Fruit fly (Drosophila melanogaster) whole organism, embryonic: Measurements from ENCODE around the gene Rad17.
A peak's percentile ranks its signal among the peaks of the same experiment; 100 is the strongest.

Experiments used
- CG10543 ChIP-seq: fragments of 200-800 bp; sonication (Bioruptor generic); optimal IDR thresholded peaks from 3 replicates; lab custom pipeline; 2017; ENCODE audit warnings: missing biosample characterization, mild to moderate bottlenecking, missing genetic modification characterization, moderate library complexity
- CG12299 ChIP-seq: fragments of 200-800 bp; sonication (Bioruptor generic); optimal IDR thresholded peaks from 2 replicates; lab custom pipeline; 2018; ENCODE audit warnings: missing biosample characterization, mild to moderate bottlenecking, missing genetic modification characterization
- CG1233 ChIP-seq: fragments of 200-800 bp; sonication (Bioruptor generic); optimal IDR thresholded peaks from 4 replicates; lab custom pipeline; 2018; ENCODE audit warnings: missing biosample characterization, mild to moderate bottlenecking, missing genetic modification characterization
- CG12942 ChIP-seq: fragments of 200-800 bp; sonication (Bioruptor generic); optimal IDR thresholded peaks from 3 replicates; lab custom pipeline; 2016; ENCODE audit warnings: missing biosample characterization, missing genetic modification characterization
- CG13296 ChIP-seq: fragments of 200-800 bp; sonication (Bioruptor generic); optimal IDR thresholded peaks from 3 replicates; lab custom pipeline; 2018; ENCODE audit warnings: missing biosample characterization, mild to moderate bottlenecking, missing genetic modification characterization
- CG14710 ChIP-seq: fragments of 200-800 bp; sonication (Bioruptor generic); optimal IDR thresholded peaks from 3 replicates; lab custom pipeline; 2019; ENCODE audit warnings: missing biosample characterization, mild to moderate bottlenecking, missing genetic modification characterization, moderate library complexity
- CG14860 ChIP-seq: fragments of 200-800 bp; sonication (Bioruptor generic); IDR thresholded peaks from 3 replicates; pipeline ENCODE4 v1.3.6; 2022; ENCODE audit warnings: missing biosample characterization, missing genetic modification characterization; ENCODE audit not compliant: partially characterized antibody
- CG15479 ChIP-seq: fragments of 200-800 bp; sonication (Bioruptor generic); optimal IDR thresholded peaks from 3 replicates; lab custom pipeline; 2019; ENCODE audit warnings: missing biosample characterization, mild to moderate bottlenecking, missing genetic modification characterization, moderate library complexity
- CG1647 ChIP-seq: fragments of 200-800 bp; sonication (Bioruptor generic); optimal IDR thresholded peaks from 3 replicates; lab custom pipeline; 2016; ENCODE audit warnings: missing biosample characterization, missing genetic modification characterization
- CG16813 ChIP-seq: fragments of 200-800 bp; sonication (Bioruptor generic); IDR thresholded peaks from 3 replicates; pipeline ENCODE4 v1.3.6; 2022; ENCODE audit warnings: missing biosample characterization, missing genetic modification characterization; ENCODE audit not compliant: partially characterized antibody
- CG2116 ChIP-seq: fragments of 200-800 bp; sonication (Bioruptor generic); optimal IDR thresholded peaks from 3 replicates; lab custom pipeline; 2018; ENCODE audit warnings: missing biosample characterization, mild to moderate bottlenecking, missing genetic modification characterization
- CG2678 ChIP-seq: fragments of 200-800 bp; sonication (Bioruptor generic); optimal IDR thresholded peaks from 3 replicates; lab custom pipeline; 2019; ENCODE audit warnings: missing biosample characterization, mild to moderate bottlenecking, missing genetic modification characterization, moderate library complexity
- CG2712 ChIP-seq: fragments of 200-800 bp; optimal IDR thresholded peaks from 3 replicates; lab custom pipeline; 2019; ENCODE audit warnings: missing biosample characterization, mild to moderate bottlenecking, missing genetic modification characterization, moderate library complexity
- CG3065 ChIP-seq: fragments of 200-800 bp; sonication (Bioruptor generic); optimal IDR thresholded peaks from 2 replicates; lab custom pipeline; 2016; ENCODE audit warnings: missing biosample characterization, missing genetic modification characterization
- CG3847 ChIP-seq: fragments of 200-800 bp; sonication (Bioruptor generic); IDR thresholded peaks from 2 replicates; pipeline ENCODE4 v1.3.6; 2022; ENCODE audit warnings: missing biosample characterization, missing genetic modification characterization
- CG42726 ChIP-seq: fragments of 200-800 bp; sonication (Bioruptor generic); IDR thresholded peaks from 2 replicates; pipeline ENCODE4 v1.3.6; 2022; ENCODE audit warnings: missing biosample characterization, missing genetic modification characterization; ENCODE audit not compliant: partially characterized antibody
- CG6765 ChIP-seq: fragments of 200-800 bp; sonication (Bioruptor generic); optimal IDR thresholded peaks from 3 replicates; lab custom pipeline; 2017; ENCODE audit warnings: missing biosample characterization, mild to moderate bottlenecking, missing genetic modification characterization
- CG6854 ChIP-seq: fragments of 200-800 bp; sonication (Bioruptor generic); optimal IDR thresholded peaks from 3 replicates; lab custom pipeline; 2017; ENCODE audit warnings: missing biosample characterization, mild to moderate bottlenecking, missing genetic modification characterization
- CG7928 ChIP-seq: fragments of 200-800 bp; sonication (Bioruptor generic); optimal IDR thresholded peaks from 2 replicates; lab custom pipeline; 2017; ENCODE audit warnings: missing biosample characterization, mild to moderate bottlenecking, missing genetic modification characterization
- CG7987 ChIP-seq: fragments of 200-800 bp; sonication (Bioruptor generic); optimal IDR thresholded peaks from 2 replicates; lab custom pipeline; 2018; ENCODE audit warnings: missing biosample characterization, mild to moderate bottlenecking, missing genetic modification characterization, moderate library complexity
- Dp ChIP-seq: fragments of 200-800 bp; sonication (Bioruptor generic); optimal IDR thresholded peaks from 2 replicates; lab custom pipeline; 2018; ENCODE audit warnings: missing biosample characterization, mild to moderate bottlenecking, missing genetic modification characterization, moderate library complexity
- Ets97D ChIP-seq: fragments of 200-800 bp; sonication (Bioruptor generic); optimal IDR thresholded peaks from 3 replicates; lab custom pipeline; 2016; ENCODE audit warnings: missing biosample characterization, missing genetic modification characterization
- Hr39 ChIP-seq: fragments of >200 bp; optimal IDR thresholded peaks from 2 replicates; lab custom pipeline; 2017
- Med ChIP-seq: fragments of 200-800 bp; sonication (Bioruptor generic); peaks from one replicate; lab custom pipeline; 2016; ENCODE audit warnings: missing biosample characterization, missing genetic modification characterization, mild to moderate bottlenecking, inconsistent platforms, moderate library complexity
- Sin3A ChIP-seq: fragments of >200 bp; optimal IDR thresholded peaks from 2 replicates; lab custom pipeline; 2018
- Sry-δ ChIP-seq: fragments of 200-800 bp; sonication (Bioruptor generic); optimal IDR thresholded peaks from 2 replicates; lab custom pipeline; 2016; ENCODE audit warnings: missing biosample characterization, missing genetic modification characterization
- Stat92E ChIP-seq, 3 experiments: fragments of >200 bp in 2 of 3; fragments of 200-800 bp in 1 of 3; sonication (Bioruptor generic) in 1 of 3; optimal IDR thresholded peaks; 2 replicates each; lab custom pipeline; 2017 to 2019; ENCODE audit warnings: missing biosample characterization in 3 of 3, missing genetic modification characterization in 3 of 3, mild to moderate bottlenecking in 1 of 3, moderate library complexity in 1 of 3
- ap ChIP-seq: fragments of 200-800 bp; sonication (Bioruptor generic); IDR thresholded peaks from 2 replicates; pipeline ENCODE4 v1.3.6; 2022; ENCODE audit warnings: missing biosample characterization, missing genetic modification characterization
- btn ChIP-seq: fragments of 200-800 bp; sonication (Bioruptor generic); optimal IDR thresholded peaks from 2 replicates; lab custom pipeline; 2016; ENCODE audit warnings: missing biosample characterization, missing genetic modification characterization
- caup ChIP-seq: fragments of 200-800 bp; sonication (Bioruptor generic); optimal IDR thresholded peaks from 3 replicates; lab custom pipeline; 2017; ENCODE audit warnings: missing biosample characterization, mild to moderate bottlenecking, missing genetic modification characterization, moderate library complexity; ENCODE audit not compliant: severe bottlenecking
- corto ChIP-seq: fragments of 200-800 bp; sonication (Bioruptor generic); optimal IDR thresholded peaks from 2 replicates; lab custom pipeline; 2016; ENCODE audit warnings: missing biosample characterization, mild to moderate bottlenecking, missing genetic modification characterization, moderate library complexity
- en ChIP-seq: fragments of 200-800 bp; sonication (Bioruptor generic); optimal IDR thresholded peaks from 2 replicates; lab custom pipeline; 2016; ENCODE audit warnings: missing biosample characterization, missing genetic modification characterization
- esg ChIP-seq: fragments of 200-800 bp; sonication (Bioruptor generic); conservative IDR thresholded peaks from 2 replicates; pipeline ENCODE4 v1.3.6; 2022; ENCODE audit warnings: missing biosample characterization, missing genetic modification characterization
- eve ChIP-seq, 2 experiments: fragments of >200 bp; optimal IDR thresholded peaks; 2 replicates each; lab custom pipeline; 2017; ENCODE audit warnings: missing biosample characterization in 2 of 2, missing genetic modification characterization in 2 of 2
- fd64A ChIP-seq: fragments of 200-800 bp; sonication (Bioruptor generic); optimal IDR thresholded peaks from 3 replicates; lab custom pipeline; 2018; ENCODE audit warnings: missing biosample characterization, mild to moderate bottlenecking, missing genetic modification characterization
- kay ChIP-seq: fragments of 200-800 bp; sonication (Bioruptor generic); optimal IDR thresholded peaks from 2 replicates; lab custom pipeline; 2016; ENCODE audit warnings: missing biosample characterization, missing genetic modification characterization
- mirr ChIP-seq: fragments of 200-800 bp; sonication (Bioruptor generic); optimal IDR thresholded peaks from 3 replicates; lab custom pipeline; 2018; ENCODE audit warnings: missing biosample characterization, mild to moderate bottlenecking, missing genetic modification characterization
- onecut ChIP-seq: fragments of 200-800 bp; sonication (Bioruptor generic); IDR thresholded peaks from 2 replicates; pipeline ENCODE4 v1.3.6; 2022; ENCODE audit warnings: missing biosample characterization, missing genetic modification characterization
- peb ChIP-seq: fragments of 200-800 bp; sonication (Bioruptor generic); IDR thresholded peaks from 2 replicates; pipeline ENCODE4 v1.3.6; 2022; ENCODE audit warnings: missing biosample characterization, missing genetic modification characterization
- sd ChIP-seq: fragments of 200-800 bp; sonication (Bioruptor generic); optimal IDR thresholded peaks from 3 replicates; lab custom pipeline; 2018; ENCODE audit warnings: missing biosample characterization, mild to moderate bottlenecking, missing genetic modification characterization, moderate library complexity
- sens ChIP-seq: fragments of 200-800 bp; sonication (Bioruptor generic); peaks from one replicate; lab custom pipeline; 2016; ENCODE audit warnings: missing biosample characterization, missing genetic modification characterization
- slou ChIP-seq: fragments of 200-800 bp; sonication (Bioruptor generic); optimal IDR thresholded peaks from 3 replicates; lab custom pipeline; 2016; ENCODE audit warnings: missing biosample characterization, missing genetic modification characterization
- sug ChIP-seq: fragments of 200-800 bp; optimal IDR thresholded peaks from 2 replicates; lab custom pipeline; 2019; ENCODE audit warnings: missing biosample characterization, mild to moderate bottlenecking, missing genetic modification characterization, moderate library complexity
- tap ChIP-seq: fragments of 200-800 bp; optimal IDR thresholded peaks from 3 replicates; lab custom pipeline; 2019; ENCODE audit warnings: missing biosample characterization, mild to moderate bottlenecking, missing genetic modification characterization, moderate library complexity
- tna ChIP-seq: fragments of 200-800 bp; sonication (Bioruptor generic); IDR thresholded peaks from 2 replicates; pipeline ENCODE4 v1.3.6; 2022; ENCODE audit warnings: missing biosample characterization, missing genetic modification characterization; ENCODE audit not compliant: partially characterized antibody
- tup ChIP-seq: fragments of 200-800 bp; sonication (Bioruptor generic); optimal IDR thresholded peaks from 2 replicates; lab custom pipeline; 2016; ENCODE audit warnings: missing biosample characterization, mild to moderate bottlenecking, missing genetic modification characterization, moderate library complexity
- twi ChIP-seq: fragments of 200-800 bp; optimal IDR thresholded peaks from 2 replicates; lab custom pipeline; 2019; ENCODE audit warnings: missing biosample characterization, mild to moderate bottlenecking, missing genetic modification characterization, moderate library complexity
- wek ChIP-seq: fragments of 200-800 bp; sonication (Bioruptor generic); optimal IDR thresholded peaks from 3 replicates; lab custom pipeline; 2018; ENCODE audit warnings: missing biosample characterization, mild to moderate bottlenecking, missing genetic modification characterization, moderate library complexity
- yki ChIP-seq: fragments of >200 bp; optimal IDR thresholded peaks from 3 replicates; lab custom pipeline; 2018
- z ChIP-seq: fragments of 200-800 bp; sonication (Bioruptor generic); IDR thresholded peaks from 3 replicates; pipeline ENCODE4 v1.3.6; 2022; ENCODE audit warnings: missing biosample characterization, missing genetic modification characterization

Rad17 gene

DNA sequence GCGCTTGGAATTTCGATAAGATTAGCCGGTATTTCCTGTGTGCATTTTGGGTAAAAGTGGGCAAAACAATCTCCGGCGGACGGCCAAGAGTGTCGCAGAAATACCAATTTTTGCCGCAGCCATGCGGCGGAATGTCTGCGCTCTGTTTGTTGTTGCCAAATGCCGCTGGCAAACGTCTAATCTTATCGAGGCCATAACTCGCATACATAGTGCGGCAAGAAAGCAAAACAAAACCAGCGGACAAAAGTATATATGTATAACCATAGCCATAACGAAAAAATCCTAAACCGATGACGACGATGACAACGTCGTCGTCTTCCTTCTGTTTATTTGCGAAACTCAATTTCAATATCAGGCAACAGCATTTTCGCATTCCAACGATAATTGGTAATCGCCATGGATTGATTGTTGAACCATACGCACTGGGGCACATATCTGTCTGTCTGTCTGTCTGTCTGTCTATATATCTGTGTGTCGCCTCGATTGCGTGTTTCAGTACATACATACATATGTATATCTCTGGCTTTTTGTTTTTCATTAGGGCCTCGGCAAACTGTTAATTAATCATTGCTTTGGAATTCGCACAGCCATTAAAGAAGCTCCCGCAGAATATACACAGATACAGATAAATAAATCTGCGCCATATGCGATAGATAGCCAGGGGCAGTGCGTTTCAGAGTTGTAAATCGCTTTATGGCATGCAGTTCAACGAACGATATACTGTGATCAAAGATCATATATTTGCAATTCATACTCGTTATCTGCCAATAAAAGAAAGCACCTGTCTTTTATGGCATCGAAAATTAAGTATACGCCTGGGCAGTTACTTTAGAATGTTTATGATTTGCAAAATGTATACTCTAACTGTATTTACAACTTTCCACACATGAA, 40.5 kb upstream of the Rad17 start (continued):
- TF ChIP-seq CG12942 (no peak), CG6765 (GFP tag; lab: Kevin White, UChicago) (no peak), tup (no peak), corto (no peak), Ets97D (GFP tag; lab: Kevin White, UChicago) (no peak), CG14860 (GFP tag; lab: Robert Waterston, UW) (no peak), CG7928 (no peak), CG2712 (tag; lab: Kevin White, UChicago) (no peak), CG7987 (no peak), Stat92E (GFP tag; optimal IDR thresholded peaks at IDR 0.05; lab: Kevin White, UChicago) (no peak), sug (peak; percentile 18), tna (GFP tag; lab: Robert Waterston, UW) (no peak), CG12299 (no peak), onecut (GFP tag; lab: Robert Waterston, UW) (no peak), Med (GFP tag; lab: Kevin White, UChicago) (peak; percentile 61), CG14710 (tag; lab: Kevin White, UChicago) (no peak), mirr (GFP tag; lab: Kevin White, UChicago) (peak; percentile 6), yki (lab: Kevin White, UChicago) (no peak), twi (tag; lab: Kevin White, UChicago) (no peak), CG2116 (GFP tag; lab: Kevin White, UChicago) (no peak), en (GFP tag; lab: Kevin White, UChicago) (no peak), CG2678 (tag; lab: Kevin White, UChicago) (no peak), Sin3A (lab: Kevin White, UChicago) (no peak), sens (GFP tag; lab: Kevin White, UChicago) (peak; percentile 61), Sry-δ (GFP tag; lab: Kevin White, UChicago) (no peak), z (GFP tag; lab: Robert Waterston, UW) (no peak), CG6854 (GFP tag; lab: Kevin White, UChicago) (no peak), sd (tag; lab: Kevin White, UChicago) (peak; percentile 96), eve (GFP tag; optimal IDR thresholded peaks at IDR 0.05; lab: Kevin White, UChicago) (peak in 1 of 2 experiments; percentile 7), slou (GFP tag; lab: Kevin White, UChicago) (no peak), CG15479 (no peak), CG16813 (GFP tag; lab: Robert Waterston, UW) (no peak), CG3847 (GFP tag; lab: Robert Waterston, UW) (no peak), caup (GFP tag; lab: Kevin White, UChicago) (peak; percentile 13), CG1647 (GFP tag; lab: Kevin White, UChicago) (no peak), btn (GFP tag; lab: Kevin White, UChicago) (no peak), CG3065 (GFP tag; lab: Kevin White, UChicago) (no peak), ap (GFP tag; lab: Robert Waterston, UW) (no peak), Hr39 (no peak), CG1233 (no peak), Dp (no peak), peb (GFP tag; lab: Robert Waterston, UW) (no peak), kay (GFP tag; lab: Kevin White, UChicago) (no peak), tap (tag; lab: Kevin White, UChicago) (no peak), CG42726 (GFP tag; lab: Robert Waterston, UW) (no peak), wek (GFP tag; lab: Kevin White, UChicago) (no peak), CG13296 (no peak), CG10543 (GFP tag; lab: Kevin White, UChicago) (peak; percentile 28), esg (GFP tag; lab: Robert Waterston, UW) (no peak), fd64A (GFP tag; lab: Kevin White, UChicago) (no peak)
